Fruit fly (Drosophila melanogaster): ENCODE measurements around the gene kmg.

- TF ChIP-seq stwl (tag; optimal IDR thresholded peaks at IDR 0.05) (peak; percentile 88), danr (GFP tag; IDR thresholded peaks at IDR 0.05) (peak; percentile 21; the same call in 1 of the 2 replicates), CG17912 (GFP tag; optimal IDR thresholded peaks at IDR 0.05) (no peak), CG12071 (GFP tag; optimal IDR thresholded peaks at IDR 0.05) (no peak), CG4424 (GFP tag; optimal IDR thresholded peaks at IDR 0.05) (no peak), CG2889 (GFP tag; IDR thresholded peaks at IDR 0.05) (peak; percentile 40; the same call in 1 of the 3 replicates), Usf (GFP tag; optimal IDR thresholded peaks at IDR 0.05) (peak; percentile 3)
Measured at dm6 chr2L:13191894-13192293, 31.6 kb downstream of the kmg start, which contains the start of the genes CG16974 and Edem2.

All from whole organism, embryonic.